Fruit fly (Drosophila melanogaster) S2 (cell line): ENCODE measurements around the gene CG4496.

Experiments used
- CG8478 ChIP-seq: fragments of >200 bp; optimal IDR thresholded peaks from 2 replicates; lab custom pipeline; 2018
- CTCF ChIP-seq, 2 experiments: fragments of >200 bp; optimal IDR thresholded peaks; 2 replicates each; lab custom pipeline; 2018

CG4496 gene

DNA sequence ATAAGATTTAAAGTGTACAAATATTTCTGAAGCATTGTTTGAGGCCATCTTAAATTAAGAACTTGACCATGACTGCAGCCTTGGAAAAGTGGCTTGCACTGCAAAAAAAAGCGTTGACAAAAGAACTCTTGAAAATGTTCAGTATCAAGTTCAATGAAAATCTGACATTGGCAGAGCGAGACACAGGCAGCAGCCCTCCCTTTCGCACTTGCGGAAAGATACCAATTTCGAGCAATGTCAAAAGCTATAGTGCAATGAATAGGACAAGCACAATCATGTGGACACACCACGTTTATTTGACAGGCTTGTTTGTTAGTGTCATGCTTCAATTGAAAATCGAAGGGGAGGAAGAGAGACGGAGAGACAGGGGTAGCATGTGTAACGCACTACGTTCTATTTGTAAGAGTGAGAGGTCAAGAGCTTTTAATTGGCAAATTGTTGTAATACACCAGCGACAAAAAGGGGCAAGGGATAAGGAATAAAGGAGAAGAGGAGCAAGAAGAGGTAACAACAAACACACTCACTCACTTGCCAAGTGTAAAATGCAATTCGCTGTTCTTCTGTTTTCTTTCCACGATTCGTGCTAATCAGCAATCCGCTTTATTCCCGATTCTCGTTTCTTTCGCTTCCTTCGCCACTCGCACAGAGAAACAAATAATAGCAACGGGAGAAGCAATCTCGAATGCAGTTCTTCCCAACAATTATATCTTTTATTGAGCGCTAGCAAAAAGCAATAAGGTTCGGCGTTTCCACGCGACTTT is 13.8 kb upstream of the CG4496 start:
- TF ChIP-seq CG8478 (lab: Kevin White, UChicago) (no peak), CTCF (optimal IDR thresholded peaks at IDR 0.05; lab: Kevin White, UChicago) (no peak)

DNA sequence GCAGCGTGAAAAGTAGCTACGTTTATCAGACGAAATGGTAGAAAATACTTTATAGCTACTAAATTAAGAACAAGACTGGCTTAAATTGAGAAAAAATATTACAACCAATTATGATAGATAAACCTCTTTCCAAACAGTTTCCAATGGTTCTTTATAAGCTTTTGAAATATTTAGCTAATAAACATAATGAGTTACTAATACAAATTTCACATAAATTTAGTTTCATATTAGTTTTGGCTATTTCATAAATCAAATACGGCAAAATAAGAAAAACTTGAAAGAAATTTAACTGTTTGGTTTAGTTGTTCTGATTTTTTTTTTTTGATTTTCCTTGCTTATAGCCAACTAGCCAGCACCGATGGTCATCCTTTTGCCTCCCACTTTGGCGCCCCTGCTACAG is 10.4 kb upstream of the CG4496 start:
- TF ChIP-seq CG8478 (lab: Kevin White, UChicago), result no peak
- TF ChIP-seq CTCF (optimal IDR thresholded peaks at IDR 0.05; lab: Kevin White, UChicago), result no peak

DNA sequence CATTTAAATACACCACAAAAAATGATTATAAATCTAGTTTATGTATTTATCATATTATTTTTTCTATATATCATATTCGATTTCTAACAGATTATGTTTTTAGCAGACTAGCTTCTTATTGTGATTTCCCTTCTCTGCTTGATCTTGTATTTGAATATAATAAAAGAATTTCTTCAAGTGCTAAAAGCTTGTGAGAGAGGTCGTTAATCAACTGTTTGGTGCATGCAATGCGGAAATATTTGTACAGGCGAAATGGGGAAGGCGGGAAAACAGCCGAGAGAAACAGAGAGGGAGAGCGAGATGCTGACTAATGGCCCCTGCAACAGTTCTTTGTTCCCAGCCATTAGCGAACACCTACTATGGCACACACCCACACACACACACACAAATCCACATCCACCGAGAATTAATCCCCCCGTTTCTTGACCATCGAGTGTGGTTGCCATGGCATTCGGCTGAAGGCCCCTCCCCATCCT is 9.9 kb upstream of the CG4496 start:
- TF ChIP-seq CTCF (optimal IDR thresholded peaks at IDR 0.05; lab: Kevin White, UChicago), result no peak
- TF ChIP-seq CG8478 (lab: Kevin White, UChicago), result no peak

DNA sequence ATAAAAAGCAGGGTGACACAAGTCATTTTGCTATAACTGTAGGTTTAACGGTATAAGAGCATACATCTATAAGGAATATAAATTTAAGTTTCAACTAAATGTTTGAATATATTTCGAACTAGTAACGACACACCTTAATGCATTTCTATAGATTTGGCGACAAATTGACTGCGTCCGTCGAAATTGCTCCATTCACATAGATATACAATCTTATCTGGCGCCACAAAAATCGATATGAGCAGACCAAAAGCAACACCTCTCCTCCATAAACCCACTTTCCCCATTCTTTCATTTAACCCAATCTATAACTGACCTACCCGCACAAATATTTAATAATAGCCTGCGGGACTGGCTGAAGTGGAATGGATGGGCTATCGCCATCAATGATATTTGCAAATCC is 8.8 kb upstream of the CG4496 start:
- TF ChIP-seq CTCF (optimal IDR thresholded peaks at IDR 0.05; lab: Kevin White, UChicago), result no peak
- no peak for TF ChIP-seq CG8478 (lab: Kevin White, UChicago)

DNA sequence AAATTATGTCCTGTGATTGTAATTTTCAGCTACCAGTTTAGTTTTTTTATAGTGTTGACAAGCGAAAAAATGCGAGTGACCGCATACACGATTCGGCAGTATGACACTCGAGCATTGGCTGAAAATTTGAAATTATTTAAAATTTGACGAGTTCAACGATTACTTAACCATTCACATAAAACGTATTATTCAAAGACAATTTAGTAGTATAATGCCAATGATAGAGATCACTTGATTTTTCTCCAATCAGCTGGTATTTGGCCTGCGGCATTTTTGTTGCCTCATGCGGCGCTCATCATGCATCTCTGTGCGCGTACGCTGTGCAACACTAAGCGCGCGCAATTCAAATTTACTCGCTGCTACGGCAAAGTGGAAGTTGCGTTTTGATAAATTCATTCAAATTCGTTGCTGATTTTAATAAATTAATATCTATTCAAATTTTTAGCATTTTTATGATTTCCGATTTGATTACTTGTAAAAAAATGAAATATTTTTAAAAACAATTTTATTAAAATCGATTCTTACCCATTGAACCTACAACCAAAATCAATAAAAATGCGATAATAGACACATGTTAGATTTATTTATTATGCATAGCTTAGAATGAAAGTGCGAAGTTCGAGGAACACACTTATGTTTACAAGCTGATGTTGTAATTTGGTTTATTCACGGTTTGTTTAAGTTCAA is 4.7 kb upstream of the CG4496 start, which contains the start of gene CG4497:
TSS of gene CG4497 (minus strand) at position 238 of the 687 bp plus-strand sequence.
- peak in 1 of 2 experiments; percentile 5 for TF ChIP-seq CTCF (optimal IDR thresholded peaks at IDR 0.05; lab: Kevin White, UChicago)
- TF ChIP-seq CG8478 (lab: Kevin White, UChicago), result no peak

DNA sequence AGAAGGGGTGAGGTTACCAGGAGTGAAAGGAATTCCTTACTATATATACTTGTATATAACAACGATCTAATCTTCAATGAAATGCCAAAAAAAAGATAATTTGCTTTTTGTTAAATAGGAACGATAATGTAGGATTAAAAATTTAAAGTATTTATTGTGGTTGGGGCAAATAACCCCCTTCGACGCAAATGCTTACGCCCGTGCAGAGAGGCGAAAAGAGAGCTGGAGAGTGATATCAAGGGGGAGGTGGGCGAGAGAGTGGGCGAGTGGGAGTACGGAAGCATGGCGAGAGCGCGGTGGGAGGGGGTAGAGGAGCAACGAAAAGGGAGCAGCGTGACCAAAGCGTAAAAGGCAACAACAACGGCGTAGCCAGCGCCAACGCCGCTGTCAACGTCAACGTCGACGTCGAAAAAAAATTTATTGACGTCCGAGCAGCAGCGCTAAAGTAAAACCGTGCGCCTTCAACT is 1.2 kb downstream of the CG4496 start:
- TF ChIP-seq CG8478 (lab: Kevin White, UChicago) (no peak), CTCF (optimal IDR thresholded peaks at IDR 0.05; lab: Kevin White, UChicago) (no peak)

DNA sequence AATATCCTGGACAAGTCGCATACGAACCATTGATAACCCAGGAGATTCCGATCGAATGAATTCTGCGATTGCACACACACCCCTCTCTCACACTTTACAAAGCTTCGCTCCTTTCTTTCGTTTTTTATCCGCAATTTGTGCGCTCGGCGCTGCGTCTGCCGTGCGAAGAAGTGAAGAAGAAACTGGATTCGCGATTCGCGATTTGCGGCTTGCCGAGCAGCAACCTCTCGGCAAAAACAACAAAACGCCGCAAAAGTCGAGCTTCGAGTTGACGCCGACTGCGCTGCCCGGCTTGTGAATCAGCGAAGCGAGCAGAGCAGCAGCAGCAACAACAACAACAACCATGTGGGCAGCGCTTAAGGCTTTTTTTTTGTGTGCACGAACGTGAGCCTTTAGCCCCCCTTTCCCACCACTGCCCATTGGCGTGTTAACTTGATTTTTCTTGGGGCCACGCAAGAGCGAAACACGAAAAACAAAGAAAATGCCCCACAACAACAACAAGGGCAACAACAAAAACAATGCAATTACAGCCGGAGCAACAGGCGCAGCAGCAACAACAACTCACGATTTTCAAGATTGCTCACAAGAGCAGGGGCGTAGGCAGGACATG is 1.8 kb downstream of the CG4496 start:
- TF ChIP-seq CG8478 (lab: Kevin White, UChicago) (no peak), CTCF (optimal IDR thresholded peaks at IDR 0.05; lab: Kevin White, UChicago) (no peak)

DNA sequence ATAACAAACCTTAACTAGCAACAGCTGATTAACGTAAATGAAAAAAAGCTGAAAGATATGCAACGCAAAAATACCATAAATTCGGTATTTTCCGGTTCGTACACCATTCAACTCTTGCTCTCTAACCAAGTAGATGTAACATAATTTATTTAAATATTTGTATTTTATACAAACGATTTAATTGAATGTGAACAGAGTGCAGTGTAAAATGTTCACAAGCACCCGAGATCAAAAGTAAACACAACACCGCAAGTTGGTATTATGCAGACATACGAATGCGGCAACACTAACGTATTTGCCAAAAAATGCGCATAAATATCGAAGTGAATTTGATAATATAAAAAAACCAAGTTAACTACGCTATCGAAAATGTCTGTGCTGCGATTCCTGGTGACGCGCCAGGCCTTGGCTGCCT is 7.8 kb downstream of the CG4496 start, which contains the start of gene MICU1:
TSS of gene MICU1 (plus strand) at position 257 of the 415 bp plus-strand sequence.
- TF ChIP-seq CTCF (optimal IDR thresholded peaks at IDR 0.05; lab: Kevin White, UChicago) (no peak), CG8478 (lab: Kevin White, UChicago) (no peak)

DNA sequence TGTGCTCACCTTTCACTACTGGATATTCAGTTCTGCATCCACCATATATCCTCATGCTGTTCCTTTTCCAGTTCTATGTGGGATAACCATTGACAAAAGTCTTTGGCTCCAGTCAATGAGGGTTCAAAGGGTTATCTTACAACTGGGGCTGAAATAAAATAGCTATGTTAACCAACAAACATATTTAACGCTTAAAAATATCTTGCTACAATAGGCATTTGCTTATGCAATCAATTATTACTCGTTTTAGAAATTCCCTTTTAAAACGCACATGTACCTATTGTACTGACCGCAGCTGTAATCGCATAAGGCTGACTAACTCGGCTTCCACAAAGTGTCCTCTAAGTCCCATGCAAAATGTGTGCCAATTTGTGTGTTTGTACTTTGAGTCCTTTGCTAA is 10.5 kb downstream of the CG4496 start:
- TF ChIP-seq CTCF (optimal IDR thresholded peaks at IDR 0.05; lab: Kevin White, UChicago) (no peak), CG8478 (lab: Kevin White, UChicago) (no peak)

DNA sequence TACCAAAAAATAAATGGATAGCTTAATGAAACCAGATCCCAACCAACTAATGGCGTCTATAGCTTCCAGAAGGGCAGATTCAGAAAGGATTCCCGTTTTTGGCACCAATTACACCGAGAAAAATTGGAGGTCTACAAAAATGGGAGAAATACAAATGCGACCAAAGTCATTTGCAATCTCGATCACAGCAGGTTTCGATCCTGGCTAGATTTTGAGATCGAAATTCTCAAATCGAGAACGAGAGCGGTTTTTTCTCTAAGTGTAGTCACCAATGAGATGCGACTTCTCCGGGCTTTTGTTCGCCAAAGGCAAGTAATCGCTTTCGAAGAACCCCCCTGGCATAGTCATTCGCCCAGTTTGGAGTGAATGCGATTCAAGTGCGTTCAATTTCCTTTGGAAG is 14.0 kb downstream of the CG4496 start:
- TF ChIP-seq CG8478 (lab: Kevin White, UChicago) (no peak), CTCF (optimal IDR thresholded peaks at IDR 0.05; lab: Kevin White, UChicago) (no peak)

DNA sequence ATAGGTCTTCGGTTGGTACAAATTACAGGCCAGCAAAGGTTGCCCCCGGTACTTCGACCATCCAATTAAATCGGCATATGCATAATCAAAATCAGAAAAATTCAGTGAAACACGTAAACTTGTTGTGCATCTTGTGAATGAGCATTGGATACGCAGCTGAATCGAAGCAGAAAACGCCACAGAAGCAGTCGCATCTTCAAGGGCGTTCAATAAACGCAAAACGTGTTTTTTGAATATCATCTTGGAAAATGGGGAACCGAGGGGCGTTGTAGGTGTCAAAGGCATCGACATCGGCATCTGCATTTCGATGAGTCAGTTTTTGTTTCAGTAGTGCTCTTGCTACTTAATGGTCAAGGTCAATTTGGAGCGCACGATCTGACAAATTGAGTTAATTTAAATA is 15.5 kb downstream of the CG4496 start:
- TF ChIP-seq CG8478 (lab: Kevin White, UChicago) (no peak), CTCF (optimal IDR thresholded peaks at IDR 0.05; lab: Kevin White, UChicago) (no peak)

DNA sequence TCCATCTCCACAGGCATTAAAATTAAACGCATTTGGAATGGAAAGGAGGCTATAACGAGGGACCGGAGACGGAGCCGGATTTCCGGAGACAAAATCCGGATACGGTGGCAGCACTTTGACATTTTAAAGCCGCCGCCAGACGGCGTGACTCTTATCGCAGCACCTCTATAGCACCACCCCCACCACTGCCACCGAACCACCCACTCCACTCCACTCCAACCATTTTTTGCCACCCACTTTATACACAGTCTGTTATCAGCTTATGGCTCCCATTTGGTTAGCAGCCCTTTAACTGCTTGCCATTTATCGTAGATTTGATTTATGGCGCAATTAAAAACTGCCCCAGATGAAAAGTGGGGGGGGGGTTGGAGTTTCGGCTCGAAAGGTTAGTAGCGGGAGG is 20.8 kb downstream of the CG4496 start:
- TF ChIP-seq CG8478 (lab: Kevin White, UChicago), result no peak
- TF ChIP-seq CTCF (optimal IDR thresholded peaks at IDR 0.05; lab: Kevin White, UChicago), result no peak

DNA sequence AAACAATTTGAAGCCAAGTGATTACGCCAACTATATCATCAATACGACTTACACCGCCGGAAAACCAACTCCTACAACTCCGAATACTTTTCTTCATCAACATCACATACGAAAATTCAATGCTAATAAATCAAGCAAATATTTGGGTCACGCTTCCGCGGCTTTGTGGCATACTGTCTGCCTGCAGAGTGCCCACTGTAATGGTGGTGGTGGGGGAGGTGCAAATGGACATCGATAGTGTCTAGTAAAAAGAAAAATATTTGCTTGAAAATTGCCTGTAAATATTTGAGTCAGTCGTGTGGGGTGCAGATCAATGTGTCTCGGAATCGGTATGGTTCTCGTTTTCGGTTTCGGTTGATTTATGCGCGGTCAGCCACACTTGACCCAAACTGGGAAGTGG is 24.0 kb downstream of the CG4496 start:
- TF ChIP-seq CTCF (optimal IDR thresholded peaks at IDR 0.05; lab: Kevin White, UChicago), result no peak
- no peak for TF ChIP-seq CG8478 (lab: Kevin White, UChicago)

DNA sequence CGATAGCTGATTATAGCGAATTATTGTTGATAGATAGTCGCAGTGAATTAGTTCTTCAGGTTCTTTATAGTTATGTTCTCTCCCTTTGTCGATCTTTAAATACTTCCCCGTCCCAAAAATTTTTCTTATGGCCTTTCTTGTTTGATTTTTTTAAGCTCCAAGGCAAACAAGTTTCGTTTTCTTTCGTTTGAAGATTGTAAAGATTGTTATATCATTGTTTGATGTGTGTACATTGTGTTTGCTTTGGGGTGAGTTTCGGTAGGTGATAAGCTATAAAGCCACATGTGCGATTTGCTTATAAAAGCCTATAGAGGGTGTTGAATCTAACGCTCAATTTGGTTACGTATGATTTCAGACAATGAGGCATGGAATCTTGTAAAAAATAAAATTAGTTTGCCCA is 31.0 kb downstream of the CG4496 start:
- TF ChIP-seq CG8478 (lab: Kevin White, UChicago) (no peak), CTCF (optimal IDR thresholded peaks at IDR 0.05; lab: Kevin White, UChicago) (no peak)

DNA sequence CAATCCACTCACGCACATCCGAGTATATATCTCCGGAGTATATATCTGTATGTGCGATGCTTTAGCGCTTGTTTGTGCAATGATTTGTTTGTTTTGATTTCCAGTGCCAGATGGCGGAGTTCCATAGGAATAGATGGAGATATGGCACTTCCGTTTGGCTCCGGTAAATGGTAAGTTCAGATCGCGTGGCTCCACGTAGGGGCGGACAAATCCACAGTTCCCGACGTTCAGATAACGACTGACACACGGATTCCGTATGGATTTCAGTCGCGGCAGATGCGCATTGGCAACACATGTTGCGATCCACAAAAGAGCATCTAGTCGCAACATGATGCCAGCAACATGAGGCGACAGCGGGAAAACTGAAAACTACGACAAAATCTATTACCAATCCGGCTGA is 32.4 kb downstream of the CG4496 start, which contains the start of gene Pvf3:
TSS of gene Pvf3 (minus strand) at position 240 of the 400 bp plus-strand sequence.
- TF ChIP-seq CTCF (optimal IDR thresholded peaks at IDR 0.05; lab: Kevin White, UChicago) (no peak), CG8478 (lab: Kevin White, UChicago) (no peak)
